Fruit fly (Drosophila melanogaster) whole organism, embryonic: ENCODE measurements around the gene CG3301.

Source experiments
- ATbp ChIP-seq: fragments of 200-800 bp; sonication (Bioruptor generic); optimal IDR thresholded peaks from 2 replicates; lab custom pipeline; 2017; ENCODE audit warnings: missing biosample characterization, mild to moderate bottlenecking, missing genetic modification characterization, missing genetic modification reagents
- Adf1 ChIP-seq: fragments of 200-800 bp; sonication (Bioruptor generic); IDR thresholded peaks from 2 replicates; pipeline ENCODE4 v1.3.6; 2022; ENCODE audit warnings: missing biosample characterization, missing genetic modification characterization
- Atf6 ChIP-seq: fragments of 200-800 bp; sonication (Bioruptor generic); IDR thresholded peaks from 2 replicates; pipeline ENCODE4 v1.3.6; 2022; ENCODE audit warnings: missing biosample characterization, missing genetic modification characterization
- B-H1 ChIP-seq: fragments of 200-800 bp; sonication (Bioruptor generic); IDR thresholded peaks from 3 replicates; pipeline ENCODE4 v1.3.6; 2022; ENCODE audit warnings: missing biosample characterization, missing genetic modification characterization
- Bgb ChIP-seq: fragments of 200-800 bp; sonication (Bioruptor generic); IDR thresholded peaks from 2 replicates; pipeline ENCODE4 v1.3.6; 2022; ENCODE audit warnings: missing biosample characterization, missing genetic modification characterization; ENCODE audit not compliant: partially characterized antibody
- CG10462 ChIP-seq: fragments of 200-800 bp; sonication (Bioruptor generic); optimal IDR thresholded peaks from 2 replicates; lab custom pipeline; 2016; ENCODE audit warnings: missing biosample characterization, missing genetic modification characterization
- CG11723 ChIP-seq: fragments of 200-800 bp; sonication (Bioruptor generic); optimal IDR thresholded peaks from 2 replicates; lab custom pipeline; 2017; ENCODE audit warnings: missing biosample characterization, mild to moderate bottlenecking, missing genetic modification characterization
- CG12219 ChIP-seq: fragments of 200-800 bp; sonication (Bioruptor generic); optimal IDR thresholded peaks from 3 replicates; lab custom pipeline; 2018; ENCODE audit warnings: missing biosample characterization, mild to moderate bottlenecking, missing genetic modification characterization
- CG12942 ChIP-seq: fragments of 200-800 bp; sonication (Bioruptor generic); optimal IDR thresholded peaks from 3 replicates; lab custom pipeline; 2016; ENCODE audit warnings: missing biosample characterization, missing genetic modification characterization
- CG18764 ChIP-seq: fragments of 200-800 bp; sonication (Bioruptor generic); optimal IDR thresholded peaks from 3 replicates; lab custom pipeline; 2016; ENCODE audit warnings: missing biosample characterization, missing genetic modification characterization
- CG30403 ChIP-seq: fragments of 200-800 bp; sonication (Bioruptor generic); optimal IDR thresholded peaks from 3 replicates; lab custom pipeline; 2016; ENCODE audit warnings: missing biosample characterization, missing genetic modification characterization
- CG4282 ChIP-seq: fragments of 200-800 bp; sonication (Bioruptor generic); optimal IDR thresholded peaks from 2 replicates; lab custom pipeline; 2016; ENCODE audit warnings: missing biosample characterization, missing genetic modification characterization
- CG5245 ChIP-seq: fragments of 200-800 bp; sonication (Bioruptor generic); optimal IDR thresholded peaks from 3 replicates; lab custom pipeline; 2016; ENCODE audit warnings: missing biosample characterization, missing genetic modification characterization
- CG6813 ChIP-seq: fragments of 200-800 bp; sonication (Bioruptor generic); optimal IDR thresholded peaks from 2 replicates; lab custom pipeline; 2017; ENCODE audit warnings: missing biosample characterization, missing genetic modification characterization, mild to moderate bottlenecking, moderate library complexity, missing genetic modification reagents
- CG6854 ChIP-seq: fragments of 200-800 bp; sonication (Bioruptor generic); optimal IDR thresholded peaks from 3 replicates; lab custom pipeline; 2017; ENCODE audit warnings: missing biosample characterization, mild to moderate bottlenecking, missing genetic modification characterization
- CG7372 ChIP-seq: fragments of 200-800 bp; sonication (Bioruptor generic); IDR thresholded peaks from 2 replicates; pipeline ENCODE4 v1.3.6; 2022; ENCODE audit warnings: missing biosample characterization, missing genetic modification characterization
- CG7745 ChIP-seq: fragments of 200-800 bp; sonication (Bioruptor generic); optimal IDR thresholded peaks from 2 replicates; lab custom pipeline; 2018; ENCODE audit warnings: missing biosample characterization, mild to moderate bottlenecking, missing genetic modification characterization, moderate library complexity
- CG8089 ChIP-seq: fragments of 200-800 bp; sonication (Bioruptor generic); optimal IDR thresholded peaks from 3 replicates; lab custom pipeline; 2016; ENCODE audit warnings: missing biosample characterization, missing genetic modification characterization
- CG9876 ChIP-seq: fragments of 200-800 bp; sonication (Bioruptor generic); optimal IDR thresholded peaks from 2 replicates; lab custom pipeline; 2016; ENCODE audit warnings: missing biosample characterization, missing genetic modification characterization
- CrebB ChIP-seq: fragments of 200-800 bp; sonication (Bioruptor generic); optimal IDR thresholded peaks from 3 replicates; lab custom pipeline; 2018; ENCODE audit warnings: missing biosample characterization, mild to moderate bottlenecking, missing genetic modification characterization
- Dip2 ChIP-seq: fragments of 200-800 bp; sonication (Bioruptor generic); IDR thresholded peaks from 2 replicates; pipeline ENCODE4 v1.3.6; 2022; ENCODE audit warnings: missing biosample characterization, missing genetic modification characterization
- Dip3 ChIP-seq: fragments of 200-800 bp; sonication (Bioruptor generic); optimal IDR thresholded peaks from 3 replicates; lab custom pipeline; 2016; ENCODE audit warnings: missing biosample characterization, missing genetic modification characterization
- E2f1 ChIP-seq: fragments of 200-800 bp; sonication (Bioruptor generic); IDR thresholded peaks from 2 replicates; pipeline ENCODE4 v1.3.6; 2022; ENCODE audit warnings: missing biosample characterization, missing genetic modification characterization
- Ets97D ChIP-seq: fragments of 200-800 bp; sonication (Bioruptor generic); optimal IDR thresholded peaks from 3 replicates; lab custom pipeline; 2016; ENCODE audit warnings: missing biosample characterization, missing genetic modification characterization
- H15 ChIP-seq: fragments of 200-800 bp; sonication (Bioruptor generic); IDR thresholded peaks from 3 replicates; pipeline ENCODE4 v1.3.6; 2022; ENCODE audit warnings: missing biosample characterization, missing genetic modification characterization
- Hand ChIP-seq: fragments of 200-800 bp; sonication (Bioruptor generic); optimal IDR thresholded peaks from 2 replicates; lab custom pipeline; 2017; ENCODE audit warnings: mild to moderate bottlenecking, missing biosample characterization, missing genetic modification reagents, missing genetic modification characterization
- Hmr ChIP-seq: fragments of 200-800 bp; sonication (Bioruptor generic); optimal IDR thresholded peaks from 3 replicates; lab custom pipeline; 2017; ENCODE audit warnings: mild to moderate bottlenecking, missing biosample characterization, missing genetic modification reagents, missing genetic modification characterization
- Hmx ChIP-seq: fragments of 200-800 bp; sonication (Bioruptor generic); optimal IDR thresholded peaks from 2 replicates; lab custom pipeline; 2016; ENCODE audit warnings: missing biosample characterization, missing genetic modification characterization
- Lpt ChIP-seq: fragments of >200 bp; optimal IDR thresholded peaks from 2 replicates; lab custom pipeline; 2018; ENCODE audit warnings: missing biosample characterization, missing genetic modification characterization
- MBD-R2 ChIP-seq: fragments of 200-800 bp; sonication (Bioruptor generic); IDR thresholded peaks from 2 replicates; pipeline ENCODE4 v1.3.6; 2022; ENCODE audit warnings: missing biosample characterization, missing genetic modification characterization
- Mrtf ChIP-seq: fragments of 200-800 bp; sonication (Bioruptor generic); IDR thresholded peaks from 3 replicates; pipeline ENCODE4 v1.3.6; 2022; ENCODE audit warnings: missing biosample characterization, missing genetic modification characterization
- Nf-YB ChIP-seq: fragments of 200-800 bp; sonication (Bioruptor generic); optimal IDR thresholded peaks from 3 replicates; lab custom pipeline; 2019; ENCODE audit warnings: missing biosample characterization, mild to moderate bottlenecking, missing genetic modification characterization, moderate library complexity
- Oli ChIP-seq: fragments of 200-800 bp; sonication (Bioruptor generic); optimal IDR thresholded peaks from 2 replicates; lab custom pipeline; 2018; ENCODE audit warnings: missing biosample characterization, mild to moderate bottlenecking, missing genetic modification characterization, moderate library complexity
- Sox100B ChIP-seq: fragments of 200-800 bp; sonication (Bioruptor generic); optimal IDR thresholded peaks from 3 replicates; lab custom pipeline; 2018; ENCODE audit warnings: missing biosample characterization, mild to moderate bottlenecking, missing genetic modification characterization
- ara ChIP-seq: fragments of 200-800 bp; sonication (Bioruptor generic); IDR thresholded peaks from 2 replicates; pipeline ENCODE4 v1.3.6; 2022; ENCODE audit warnings: missing biosample characterization, missing genetic modification characterization
- az2 ChIP-seq: fragments of 200-800 bp; sonication (Bioruptor generic); optimal IDR thresholded peaks from 3 replicates; lab custom pipeline; 2016; ENCODE audit warnings: missing biosample characterization, missing genetic modification characterization
- bcd ChIP-seq: fragments of 200-800 bp; sonication (Bioruptor generic); optimal IDR thresholded peaks from 2 replicates; lab custom pipeline; 2017; ENCODE audit warnings: missing biosample characterization, mild to moderate bottlenecking, missing genetic modification characterization
- croc ChIP-seq: fragments of 200-800 bp; sonication (Bioruptor generic); conservative IDR thresholded peaks from 3 replicates; pipeline ENCODE4 v1.3.6; 2022; ENCODE audit warnings: missing biosample characterization, missing genetic modification characterization
- dpn ChIP-seq, 2 experiments: fragments of 200-800 bp; sonication (Bioruptor generic); optimal IDR thresholded peaks; 3 replicates each; lab custom pipeline; 2016; ENCODE audit warnings: missing biosample characterization in 2 of 2, missing genetic modification characterization in 2 of 2
- esg ChIP-seq: fragments of 200-800 bp; sonication (Bioruptor generic); conservative IDR thresholded peaks from 2 replicates; pipeline ENCODE4 v1.3.6; 2022; ENCODE audit warnings: missing biosample characterization, missing genetic modification characterization
- fd64A ChIP-seq: fragments of 200-800 bp; sonication (Bioruptor generic); optimal IDR thresholded peaks from 3 replicates; lab custom pipeline; 2018; ENCODE audit warnings: missing biosample characterization, mild to moderate bottlenecking, missing genetic modification characterization
- gsb-n ChIP-seq: fragments of 200-800 bp; sonication (Bioruptor generic); optimal IDR thresholded peaks from 3 replicates; lab custom pipeline; 2018; ENCODE audit warnings: missing biosample characterization, mild to moderate bottlenecking, missing genetic modification characterization
- kay ChIP-seq: fragments of 200-800 bp; sonication (Bioruptor generic); optimal IDR thresholded peaks from 2 replicates; lab custom pipeline; 2016; ENCODE audit warnings: missing biosample characterization, missing genetic modification characterization
- onecut ChIP-seq: fragments of 200-800 bp; sonication (Bioruptor generic); IDR thresholded peaks from 2 replicates; pipeline ENCODE4 v1.3.6; 2022; ENCODE audit warnings: missing biosample characterization, missing genetic modification characterization
- pb ChIP-seq: fragments of 200-800 bp; sonication (Bioruptor generic); optimal IDR thresholded peaks from 3 replicates; lab custom pipeline; 2016; ENCODE audit warnings: missing biosample characterization, missing genetic modification characterization
- ranshi ChIP-seq: fragments of 200-800 bp; sonication (Bioruptor generic); IDR thresholded peaks from 2 replicates; pipeline ENCODE4 v1.3.6; 2022; ENCODE audit warnings: missing biosample characterization, missing genetic modification characterization
- sisA ChIP-seq: fragments of 200-800 bp; sonication (Bioruptor generic); IDR thresholded peaks from 2 replicates; pipeline ENCODE4 v1.3.6; 2022; ENCODE audit warnings: missing biosample characterization, missing genetic modification characterization
- ttk ChIP-seq: fragments of 200-800 bp; sonication (Bioruptor generic); IDR thresholded peaks from 2 replicates; pipeline ENCODE4 v2.1.2; 2022; ENCODE audit warnings: missing biosample characterization, missing genetic modification characterization
- tup ChIP-seq: fragments of 200-800 bp; sonication (Bioruptor generic); optimal IDR thresholded peaks from 2 replicates; lab custom pipeline; 2016; ENCODE audit warnings: missing biosample characterization, mild to moderate bottlenecking, missing genetic modification characterization, moderate library complexity
- tx ChIP-seq: fragments of 200-800 bp; sonication (Bioruptor generic); optimal IDR thresholded peaks from 2 replicates; lab custom pipeline; 2016; ENCODE audit warnings: missing biosample characterization, missing genetic modification characterization
- vvl ChIP-seq: fragments of 200-800 bp; sonication (Bioruptor generic); IDR thresholded peaks from 2 replicates; pipeline ENCODE4 v1.3.6; 2022; ENCODE audit warnings: missing biosample characterization, missing genetic modification characterization
- zfh2 ChIP-seq: fragments of 200-800 bp; sonication (Bioruptor generic); optimal IDR thresholded peaks from 2 replicates; lab custom pipeline; 2016; ENCODE audit warnings: missing biosample characterization, missing genetic modification characterization

The CG3301 gene

DNA sequence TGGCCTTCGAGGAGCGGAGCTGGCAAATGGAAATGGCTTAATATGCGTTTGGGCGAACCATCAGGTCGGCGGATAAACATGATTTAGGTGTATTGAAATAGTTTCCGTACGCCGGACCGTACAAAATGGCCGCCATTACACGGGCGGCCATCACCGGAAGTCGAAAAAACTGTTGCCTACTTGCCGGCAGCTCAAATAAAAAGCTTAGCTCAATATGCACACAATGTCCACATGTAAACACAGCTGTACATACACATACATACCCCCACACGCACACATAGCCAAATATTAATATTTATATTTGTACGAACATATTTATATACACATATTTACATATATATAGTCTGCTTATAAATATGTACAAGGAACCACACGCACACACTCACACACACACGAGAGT, 12.9 kb downstream of the CG3301 start (continued):
- peak; percentile 35 for TF ChIP-seq CG6813 (GFP tag; lab: Kevin White, UChicago)
- TF ChIP-seq Oli (tag; lab: Kevin White, UChicago) = no peak
- TF ChIP-seq onecut = peak; percentile 47
- peak; percentile 56; the same call in 1 of the 2 replicates for TF ChIP-seq Atf6 (GFP tag; lab: Robert Waterston, UW)
- TF ChIP-seq bcd (GFP tag; lab: Kevin White, UChicago) = peak; percentile 26
- no peak for TF ChIP-seq Hmx (GFP tag; lab: Kevin White, UChicago)
- peak; percentile 27 for TF ChIP-seq CG12219 (GFP tag; lab: Kevin White, UChicago)
- no peak for TF ChIP-seq esg (GFP tag; lab: Robert Waterston, UW)
- TF ChIP-seq zfh2 (GFP tag; lab: Kevin White, UChicago) = no peak
- no peak for TF ChIP-seq Lpt
- 0 out of 3 replicates have a peak, but pooled peaks have one; percentile 6 for TF ChIP-seq Mrtf
- no peak for TF ChIP-seq CG8089 (GFP tag; lab: Kevin White, UChicago)
- no peak for TF ChIP-seq CG9876 (GFP tag; lab: Kevin White, UChicago)
- TF ChIP-seq CG7745 (tag; lab: Kevin White, UChicago) = no peak
- TF ChIP-seq ara (GFP tag; lab: Robert Waterston, UW) = no peak
- TF ChIP-seq Sox100B (GFP tag; lab: Kevin White, UChicago) = peak; percentile 41
- TF ChIP-seq CG7372 (GFP tag; lab: Robert Waterston, UW) = 0 out of 2 replicates have a peak, but pooled peaks have one; percentile 22
- TF ChIP-seq tup (GFP tag; lab: Kevin White, UChicago) = no peak
- no peak for TF ChIP-seq CrebB (tag; lab: Kevin White, UChicago)
- no peak for TF ChIP-seq CG4282 (GFP tag; lab: Kevin White, UChicago)
- TF ChIP-seq gsb-n = no peak
- TF ChIP-seq Hand (GFP tag; lab: Kevin White, UChicago) = no peak
- no peak for TF ChIP-seq CG5245 (GFP tag; lab: Kevin White, UChicago)
- TF ChIP-seq vvl (GFP tag; lab: Robert Waterston, UW) = peak; percentile 47; the same call in 1 of the 2 replicates
- no peak for TF ChIP-seq kay (GFP tag; lab: Kevin White, UChicago)
- TF ChIP-seq MBD-R2 (GFP tag; lab: Robert Waterston, UW) = no peak
- no peak for TF ChIP-seq Dip2
- no peak for TF ChIP-seq CG12942 (GFP tag; lab: Kevin White, UChicago)
- no peak for TF ChIP-seq pb
- TF ChIP-seq Dip3 (GFP tag; lab: Kevin White, UChicago) = no peak
- TF ChIP-seq Bgb (GFP tag; lab: Robert Waterston, UW) = no peak
- TF ChIP-seq B-H1 (GFP tag; lab: Robert Waterston, UW) = peak; percentile 25; the same call in 1 of the 3 replicates
- peak; percentile 56 for TF ChIP-seq ATbp (GFP tag; lab: Kevin White, UChicago)
- TF ChIP-seq ranshi (GFP tag; lab: Robert Waterston, UW) = peak; percentile 57; the same call in 1 of the 2 replicates
- TF ChIP-seq ttk (GFP tag; lab: Robert Waterston, UW) = 0 out of 2 replicates have a peak, but pooled peaks have one; percentile 24
- TF ChIP-seq az2 (GFP tag; lab: Kevin White, UChicago) = no peak
- peak; percentile 43 for TF ChIP-seq Hmr (GFP tag; lab: Kevin White, UChicago)
- TF ChIP-seq CG11723 (GFP tag; lab: Kevin White, UChicago) = peak; percentile 20
- TF ChIP-seq CG18764 = no peak
- peak; percentile 90 for TF ChIP-seq Ets97D (GFP tag; lab: Kevin White, UChicago)
- TF ChIP-seq Adf1 (GFP tag; lab: Robert Waterston, UW) = no peak
- 0 out of 3 replicates have a peak, but pooled peaks have one; percentile 54 for TF ChIP-seq H15 (GFP tag; lab: Robert Waterston, UW)
- no peak for TF ChIP-seq tx (GFP tag; lab: Kevin White, UChicago)
- TF ChIP-seq croc = no peak
- TF ChIP-seq CG30403 (GFP tag; lab: Kevin White, UChicago) = no peak
- TF ChIP-seq CG10462 (GFP tag; lab: Kevin White, UChicago) = no peak
- TF ChIP-seq CG6854 (GFP tag; lab: Kevin White, UChicago) = no peak
- TF ChIP-seq fd64A = peak; percentile 31
- no peak for TF ChIP-seq E2f1
- no peak for TF ChIP-seq sisA (GFP tag; lab: Robert Waterston, UW)
- TF ChIP-seq Nf-YB (GFP tag; lab: Kevin White, UChicago) = peak; percentile 17
- TF ChIP-seq dpn (GFP tag; optimal IDR thresholded peaks at IDR 0.05; lab: Kevin White, UChicago) = no peak
